Fruit fly (Drosophila melanogaster): ENCODE data around the gene Cpr67B.

Gene Cpr67B

DNA sequence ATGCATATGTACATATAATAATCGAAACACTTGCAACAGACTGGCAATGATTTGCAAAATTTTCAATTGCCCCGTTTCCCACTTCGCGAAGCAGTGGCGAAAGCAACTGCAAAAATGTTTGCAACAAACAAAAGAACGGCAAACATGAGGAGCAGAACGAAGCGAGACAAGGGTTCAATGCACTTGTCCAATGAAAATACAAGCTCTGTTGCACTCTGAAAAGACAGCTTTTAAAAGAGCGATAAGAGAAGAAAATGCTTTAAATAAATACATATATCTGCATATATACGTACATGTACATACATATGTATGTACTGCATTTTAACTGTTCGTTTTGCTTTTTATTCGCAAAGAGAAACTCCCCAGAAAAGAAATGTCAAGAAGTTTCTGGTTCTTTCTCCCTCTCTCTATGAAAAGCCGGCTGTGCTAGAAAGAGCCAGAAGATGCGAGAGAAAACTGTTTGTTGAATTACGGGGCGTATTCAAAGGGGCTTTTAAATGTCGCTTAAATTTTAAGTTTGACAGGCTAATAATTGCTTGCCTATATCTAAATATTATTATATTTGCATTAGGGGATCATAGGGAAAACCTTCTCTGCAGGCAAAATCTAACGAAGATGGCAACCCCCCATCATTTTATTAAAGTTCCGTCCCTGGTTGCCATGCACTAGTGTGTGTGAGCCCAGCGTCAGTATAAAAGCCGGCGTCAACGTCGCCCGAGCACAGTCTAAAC, 21.1 kb upstream of the Cpr67B start, which contains the start of gene Hsp27 (continued):
- TF ChIP-seq pan (optimal IDR thresholded peaks at IDR 0.05) (no peak), pan (GFP tag; optimal IDR thresholded peaks at IDR 0.05 in 1 of 2, IDR thresholded peaks at IDR 0.05 in 1 of 2) (peak in 1 of 2 experiments; percentile 99), CG10654 (GFP tag; optimal IDR thresholded peaks at IDR 0.05) (peak; percentile 98), CG14710 (tag; optimal IDR thresholded peaks at IDR 0.05) (peak; percentile 97), B-H2 (GFP tag; optimal IDR thresholded peaks at IDR 0.05) (peak; percentile 75), Doc3 (GFP tag; IDR thresholded peaks at IDR 0.05; ENCODE audit: partially characterized antibody) (no peak), ap (GFP tag; IDR thresholded peaks at IDR 0.05) (peak; percentile 95), CG4282 (GFP tag; optimal IDR thresholded peaks at IDR 0.05) (peak; percentile 62), Aef1 (GFP tag; IDR thresholded peaks at IDR 0.05) (peak; percentile 98), MESR4 (GFP tag; optimal IDR thresholded peaks at IDR 0.05) (peak; percentile 63), CG13123 (GFP tag; optimal IDR thresholded peaks at IDR 0.05) (peak; percentile 95), pita (GFP tag; optimal IDR thresholded peaks at IDR 0.05) (no peak), ro (GFP tag; IDR thresholded peaks at IDR 0.05) (peak; percentile 96), CG18262 (tag; optimal IDR thresholded peaks at IDR 0.05) (peak; percentile 99), CoRest (tag; optimal IDR thresholded peaks at IDR 0.05) (peak; percentile 97), CG10267 (tag; optimal IDR thresholded peaks at IDR 0.05) (peak; percentile 94), stwl (tag; optimal IDR thresholded peaks at IDR 0.05) (peak; percentile 65), Drgx (GFP tag; IDR thresholded peaks at IDR 0.05) (peak; percentile 100), CG17361 (GFP tag; IDR thresholded peaks at IDR 0.05) (peak; percentile 99), D19A (tag; optimal IDR thresholded peaks at IDR 0.05) (peak; percentile 96), tap (tag; optimal IDR thresholded peaks at IDR 0.05) (peak; percentile 96), D (optimal IDR thresholded peaks at IDR 0.05) (no peak), D (GFP tag; optimal IDR thresholded peaks at IDR 0.05) (peak; percentile 98), H15 (GFP tag; IDR thresholded peaks at IDR 0.05) (peak; percentile 99), run (tag; optimal IDR thresholded peaks at IDR 0.05) (peak; percentile 95), CG10321 (GFP tag; IDR thresholded peaks at IDR 0.05) (peak; percentile 80), CG18476 (GFP tag; optimal IDR thresholded peaks at IDR 0.05) (peak; percentile 98), Ptx1 (GFP tag; IDR thresholded peaks at IDR 0.05) (peak; percentile 99), Jarid2 (GFP tag; optimal IDR thresholded peaks at IDR 0.05) (peak; percentile 93), gce (GFP tag; IDR thresholded peaks at IDR 0.05) (peak; percentile 98), Trl (optimal IDR thresholded peaks at IDR 0.05) (peak; percentile 22 to 27), Trl (GFP tag; optimal IDR thresholded peaks at IDR 0.05) (peak; percentile 95), Lhr (GFP tag; optimal IDR thresholded peaks at IDR 0.05) (peak; percentile 93), sob (GFP tag; IDR thresholded peaks at IDR 0.05) (peak; percentile 98), Dip2 (GFP tag; IDR thresholded peaks at IDR 0.05) (peak; percentile 75), ci (GFP tag; IDR thresholded peaks at IDR 0.05) (peak; percentile 99), CG32767 (GFP tag; IDR thresholded peaks at IDR 0.05) (peak; percentile 97), CG17186 (GFP tag; optimal IDR thresholded peaks at IDR 0.05) (peak; percentile 92), Asciz (GFP tag; optimal IDR thresholded peaks at IDR 0.05) (peak; percentile 98), Antp (GFP tag; optimal IDR thresholded peaks at IDR 0.05) (peak; percentile 93), CG13894 (tag; optimal IDR thresholded peaks at IDR 0.05) (peak; percentile 93), CG7786 (GFP tag; optimal IDR thresholded peaks at IDR 0.05) (peak; percentile 88), sr (GFP tag; IDR thresholded peaks at IDR 0.05) (peak; percentile 97), CG17328 (GFP tag; IDR thresholded peaks at IDR 0.05) (peak; percentile 98), Nf-YA (GFP tag; IDR thresholded peaks at IDR 0.05) (peak; percentile 97), sisA (GFP tag; IDR thresholded peaks at IDR 0.05) (peak; percentile 99), Dek (tag; optimal IDR thresholded peaks at IDR 0.05) (peak; percentile 97), pb (GFP tag; optimal IDR thresholded peaks at IDR 0.05) (peak; percentile 91), oc (tag; optimal IDR thresholded peaks at IDR 0.05) (peak; percentile 99), CG17612 (GFP tag; IDR thresholded peaks at IDR 0.05) (peak; percentile 96), Ets65A (GFP tag) (peak; percentile 98)
